Fruit fly (Drosophila melanogaster): ENCODE data around the gene Acp24A4.

Gene Acp24A4

DNA sequence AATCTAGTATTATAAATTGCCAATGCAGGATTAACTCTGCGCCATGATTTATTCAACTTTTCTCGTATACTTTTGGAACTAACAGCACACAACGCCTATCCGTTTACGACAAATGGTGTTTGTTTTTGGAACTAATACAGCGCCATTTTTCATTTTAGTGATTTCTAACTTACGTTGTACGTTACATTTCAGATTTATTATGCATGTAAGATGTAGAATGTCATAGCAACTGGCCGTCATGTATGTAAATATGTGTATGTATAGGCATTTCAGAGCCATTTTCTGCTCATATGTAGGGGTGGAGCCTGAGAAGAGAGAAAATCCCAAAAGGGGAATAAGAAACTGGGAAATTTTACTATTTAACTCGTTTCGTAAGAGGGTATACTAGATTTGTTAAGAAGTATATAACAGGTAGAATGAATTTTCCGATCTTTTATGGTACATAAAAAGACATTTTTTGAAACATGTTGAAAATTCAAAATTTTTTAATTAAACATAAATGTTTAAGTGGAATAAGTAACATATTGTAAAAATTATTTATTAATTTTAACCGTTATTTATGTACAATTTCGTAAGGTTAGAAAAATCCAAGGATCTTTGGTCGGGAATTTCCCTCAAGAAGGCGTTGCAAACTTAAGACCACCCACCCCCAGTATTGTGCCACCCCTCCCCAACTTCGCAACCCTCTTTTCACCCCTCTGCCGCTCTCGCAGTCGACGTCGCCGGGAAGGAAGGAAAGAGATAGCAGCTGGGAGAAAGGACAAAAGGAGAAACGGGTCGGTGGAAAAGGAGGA lies 36.2 kb downstream of the Acp24A4 start (continued):
- no peak for TF ChIP-seq crp (GFP tag; optimal IDR thresholded peaks at IDR 0.05)
- TF ChIP-seq CG34376 (GFP tag; optimal IDR thresholded peaks at IDR 0.05), result peak; percentile 7
- peak; percentile 66 for TF ChIP-seq bab2 (GFP tag; optimal IDR thresholded peaks at IDR 0.05)
- no peak for TF ChIP-seq fd64A (GFP tag; optimal IDR thresholded peaks at IDR 0.05)
- no peak for TF ChIP-seq Lim3 (GFP tag; IDR thresholded peaks at IDR 0.05)
- peak; percentile 81 for TF ChIP-seq Dbx (GFP tag; IDR thresholded peaks at IDR 0.05)
- TF ChIP-seq CG10565 (GFP tag; optimal IDR thresholded peaks at IDR 0.05), result no peak
- TF ChIP-seq CG18262 (tag; optimal IDR thresholded peaks at IDR 0.05), result peak; percentile 50
- TF ChIP-seq ara (GFP tag; IDR thresholded peaks at IDR 0.05), result peak; percentile 64
- no peak for TF ChIP-seq hth (optimal IDR thresholded peaks at IDR 0.05)
- TF ChIP-seq Scr (GFP tag; IDR thresholded peaks at IDR 0.05; ENCODE audit: partially characterized antibody), result no peak
- peak; percentile 60; the same call in 1 of the 3 replicates for TF ChIP-seq CG11695 (GFP tag; IDR thresholded peaks at IDR 0.05)
- TF ChIP-seq nau (GFP tag; optimal IDR thresholded peaks at IDR 0.05), result no peak
- TF ChIP-seq org-1 (GFP tag; optimal IDR thresholded peaks at IDR 0.05), result no peak
- TF ChIP-seq CG12659 (GFP tag; optimal IDR thresholded peaks at IDR 0.05), result peak; percentile 32
- TF ChIP-seq CG10431 (GFP tag; optimal IDR thresholded peaks at IDR 0.05), result no peak
- no peak for TF ChIP-seq CG3065 (GFP tag; optimal IDR thresholded peaks at IDR 0.05)
- TF ChIP-seq knrl (GFP tag; IDR thresholded peaks at IDR 0.05; ENCODE audit: partially characterized antibody), result peak; percentile 80
- TF ChIP-seq seq (GFP tag; IDR thresholded peaks at IDR 0.05), result peak; percentile 73; the same call in 1 of the 2 replicates
- TF ChIP-seq Nf-YB (GFP tag; optimal IDR thresholded peaks at IDR 0.05), result peak; percentile 86
- peak; percentile 30 for TF ChIP-seq CG10147 (GFP tag; optimal IDR thresholded peaks at IDR 0.05)
- TF ChIP-seq CG6791 (GFP tag; IDR thresholded peaks at IDR 0.05; ENCODE audit: partially characterized antibody), result peak; percentile 46; the same call in 2 of the 3 replicates
- TF ChIP-seq MTF-1 (GFP tag; optimal IDR thresholded peaks at IDR 0.05; ENCODE audit: borderline replicate concordance), result peak; percentile 26
- no peak for TF ChIP-seq CG6689 (GFP tag; IDR thresholded peaks at IDR 0.05)
- no peak for TF ChIP-seq CG4707 (GFP tag; optimal IDR thresholded peaks at IDR 0.05)
- TF ChIP-seq CG14441 (GFP tag; IDR thresholded peaks at IDR 0.05), result peak; percentile 62
- TF ChIP-seq Lpt (GFP tag; optimal IDR thresholded peaks at IDR 0.05), result no peak
- peak; percentile 62 for TF ChIP-seq CG1024 (GFP tag; IDR thresholded peaks at IDR 0.05)
- TF ChIP-seq jing (GFP tag; optimal IDR thresholded peaks at IDR 0.05), result no peak
- TF ChIP-seq Atf6 (GFP tag; IDR thresholded peaks at IDR 0.05), result no peak
- TF ChIP-seq rib (GFP tag; IDR thresholded peaks at IDR 0.05), result no peak
- TF ChIP-seq Med (GFP tag), result peak; percentile 96
- peak; percentile 90 for TF ChIP-seq Adf1 (GFP tag; IDR thresholded peaks at IDR 0.05)
- no peak for TF ChIP-seq Jarid2 (GFP tag; optimal IDR thresholded peaks at IDR 0.05)
- TF ChIP-seq ab (GFP tag; optimal IDR thresholded peaks at IDR 0.05), result no peak
- TF ChIP-seq fd102C (GFP tag; optimal IDR thresholded peaks at IDR 0.05), result peak; percentile 30
- peak; percentile 63; the same call in 1 of the 2 replicates for TF ChIP-seq CG9932 (GFP tag; IDR thresholded peaks at IDR 0.05)
- peak; percentile 19 for TF ChIP-seq Dp (GFP tag; optimal IDR thresholded peaks at IDR 0.05)
- no peak for TF ChIP-seq tup (GFP tag; optimal IDR thresholded peaks at IDR 0.05)
- peak; percentile 75 for TF ChIP-seq HmgD (GFP tag; optimal IDR thresholded peaks at IDR 0.05)
- TF ChIP-seq pho (GFP tag; optimal IDR thresholded peaks at IDR 0.05), result peak; percentile 65
- peak; percentile 62 for TF ChIP-seq CG16813 (GFP tag; IDR thresholded peaks at IDR 0.05; ENCODE audit: partially characterized antibody)
- TF ChIP-seq D19A (tag; optimal IDR thresholded peaks at IDR 0.05), result peak; percentile 53
- no peak for TF ChIP-seq CG15479 (GFP tag; optimal IDR thresholded peaks at IDR 0.05)
- peak; percentile 72 for TF ChIP-seq abd-A (tag; optimal IDR thresholded peaks at IDR 0.05)
- no peak for TF ChIP-seq ro (GFP tag; IDR thresholded peaks at IDR 0.05)
- TF ChIP-seq CG6765 (GFP tag; optimal IDR thresholded peaks at IDR 0.05), result no peak
- TF ChIP-seq toy (GFP tag; IDR thresholded peaks at IDR 0.05), result no peak
- no peak for TF ChIP-seq Sox100B (GFP tag; optimal IDR thresholded peaks at IDR 0.05)

Measured in whole organism, embryonic.